Worm (Caenorhabditis elegans) whole organism, early embryonic: ENCODE measurements around the gene nhr-142.

Experiments used
- B0310.2 ChIP-seq: sonication (generic microtip); optimal IDR thresholded peaks from 2 replicates; lab custom pipeline; 2016; ENCODE audit warnings: mild to moderate bottlenecking, missing genetic modification characterization, missing compliant biosample characterization
- F13C5.2 ChIP-seq: sonication (generic microtip); optimal IDR thresholded peaks from 2 replicates; lab custom pipeline; 2017; ENCODE audit warnings: mild to moderate bottlenecking, missing genetic modification characterization, inconsistent platforms, missing compliant biosample characterization
- aly-1 ChIP-seq: sonication (generic microtip); optimal IDR thresholded peaks from 2 replicates; lab custom pipeline; 2016; ENCODE audit warnings: missing genetic modification characterization, missing compliant biosample characterization
- ama-1 ChIP-seq: fragments of 150-350 bp; optimal IDR thresholded peaks from 2 replicates; lab custom pipeline; 2014
- ceh-13 ChIP-seq: fragments of 200-800 bp; sonication (Bioruptor generic); optimal IDR thresholded peaks from 2 replicates; lab custom pipeline; 2018; ENCODE audit warnings: mild to moderate bottlenecking, missing genetic modification characterization, missing compliant biosample characterization
- ceh-36 ChIP-seq: sonication (generic microtip); optimal IDR thresholded peaks from 2 replicates; lab custom pipeline; 2016; ENCODE audit warnings: missing genetic modification characterization, inconsistent platforms, missing compliant biosample characterization
- ets-7 ChIP-seq: sonication (generic microtip); optimal IDR thresholded peaks from 2 replicates; lab custom pipeline; 2016; ENCODE audit warnings: missing genotype, missing genetic modification characterization, missing compliant biosample characterization
- flt-1 ChIP-seq: fragments of 200-800 bp; sonication (Bioruptor generic); IDR thresholded peaks from 2 replicates; pipeline ENCODE4 v1.3.6; 2022; ENCODE audit warnings: missing genetic modification characterization, missing compliant biosample characterization
- hmbx-1 ChIP-seq: sonication (generic microtip); optimal IDR thresholded peaks from 2 replicates; lab custom pipeline; 2016; ENCODE audit warnings: mild to moderate bottlenecking, missing genetic modification characterization, missing compliant biosample characterization
- hmg-4 ChIP-seq: fragments of 200-800 bp; sonication (Bioruptor generic); optimal IDR thresholded peaks from 2 replicates; lab custom pipeline; 2018; ENCODE audit warnings: mild to moderate bottlenecking, missing genetic modification characterization, missing compliant biosample characterization
- hnd-1 ChIP-seq: sonication (generic microtip); optimal IDR thresholded peaks from 2 replicates; lab custom pipeline; 2016; ENCODE audit warnings: missing genetic modification characterization, missing compliant biosample characterization
- pes-1 ChIP-seq: fragments of 200-800 bp; sonication (Bioruptor generic); IDR thresholded peaks from 2 replicates; pipeline ENCODE4 v1.3.6; 2022; ENCODE audit warnings: missing genetic modification reagents, missing genetic modification characterization, missing compliant biosample characterization
- scrt-1 ChIP-seq: fragments of 200-800 bp; sonication (Bioruptor generic); IDR thresholded peaks from 2 replicates; pipeline ENCODE4 v1.3.6; 2022; ENCODE audit warnings: missing genetic modification characterization, missing compliant biosample characterization
- sea-1 ChIP-seq: fragments of 200-800 bp; sonication (Bioruptor generic); conservative IDR thresholded peaks from 2 replicates; pipeline ENCODE4 v1.3.6; 2022; ENCODE audit warnings: missing genetic modification characterization, missing compliant biosample characterization
- tbx-11 ChIP-seq: fragments of 200-800 bp; sonication (Bioruptor generic); IDR thresholded peaks from 2 replicates; pipeline ENCODE4 v1.3.6; 2022; ENCODE audit warnings: missing genetic modification characterization, missing compliant biosample characterization
- tbx-37 ChIP-seq: fragments of 200-800 bp; sonication (Bioruptor generic); conservative IDR thresholded peaks from 2 replicates; pipeline ENCODE4 v1.3.6; 2022; ENCODE audit warnings: missing genetic modification reagents, missing genetic modification characterization, missing compliant biosample characterization
- tra-4 ChIP-seq: sonication (generic microtip); optimal IDR thresholded peaks from 2 replicates; lab custom pipeline; 2017; ENCODE audit warnings: missing genetic modification characterization, missing compliant biosample characterization

nhr-142 gene

DNA sequence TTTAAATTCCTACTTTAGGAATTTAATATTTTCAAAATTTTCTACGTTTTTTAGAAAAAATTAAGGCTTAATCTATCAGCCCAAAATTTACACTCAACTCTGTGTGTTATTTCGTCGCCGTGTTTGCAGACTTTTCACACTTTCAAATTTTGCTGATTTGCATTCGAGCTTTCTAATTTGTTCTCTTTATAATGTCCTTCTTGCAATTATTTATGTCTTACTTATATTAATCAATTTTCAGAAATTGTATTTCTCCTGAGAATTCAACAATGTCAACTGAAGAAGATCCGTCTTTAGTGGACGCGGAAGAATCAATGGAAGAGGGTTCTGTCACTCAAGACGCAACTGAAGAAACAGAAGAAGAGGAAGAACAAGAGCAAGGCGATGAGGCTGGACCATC is 36.2 kb upstream of the nhr-142 start, which contains the start of gene let-418:
Gene let-418 (plus strand): TSS at position 242 of the 400 bp plus-strand sequence.
- TF ChIP-seq sea-1, result no peak
- no peak for TF ChIP-seq ceh-13 (GFP tag; lab: Kevin White, UChicago)
- TF ChIP-seq ama-1 (lab: Kevin White, UChicago), result no peak
- TF ChIP-seq pes-1 (GFP tag; lab: Robert Waterston, UW), result no peak
- TF ChIP-seq scrt-1, result no peak
- TF ChIP-seq aly-1 (tag; lab: Kevin White, UChicago), result no peak
- no peak for TF ChIP-seq flt-1 (GFP tag; lab: Robert Waterston, UW)
- TF ChIP-seq ets-7 (tag; lab: Kevin White, UChicago), result no peak
- no peak for TF ChIP-seq B0310.2 (tag; lab: Kevin White, UChicago)
- no peak for TF ChIP-seq F13C5.2
- TF ChIP-seq hnd-1 (tag; lab: Kevin White, UChicago), result no peak
- no peak for TF ChIP-seq tra-4 (tag; lab: Kevin White, UChicago)
- TF ChIP-seq tbx-11 (GFP tag; lab: Robert Waterston, UW), result no peak
- TF ChIP-seq hmbx-1, result no peak
- TF ChIP-seq ceh-36 (tag; lab: Kevin White, UChicago), result no peak

- TF ChIP-seq hmbx-1 (no peak), pes-1 (GFP tag; lab: Robert Waterston, UW) (no peak), tbx-37 (GFP tag; lab: Robert Waterston, UW) (no peak)
Observed at ce11 chrV:5825478-5825877, 35.1 kb upstream of the nhr-142 start.

ce11 chrV:5822968-5823367 is 32.6 kb upstream of the nhr-142 start:
- TF ChIP-seq flt-1 (GFP tag; lab: Robert Waterston, UW) (no peak), ceh-36 (tag; lab: Kevin White, UChicago) (no peak), hmbx-1 (no peak), B0310.2 (tag; lab: Kevin White, UChicago) (no peak), F13C5.2 (no peak), tra-4 (tag; lab: Kevin White, UChicago) (no peak), aly-1 (tag; lab: Kevin White, UChicago) (no peak), scrt-1 (no peak), sea-1 (no peak), hnd-1 (tag; lab: Kevin White, UChicago) (no peak), ama-1 (lab: Kevin White, UChicago) (no peak), ceh-13 (GFP tag; lab: Kevin White, UChicago) (no peak), hmg-4 (GFP tag; lab: Kevin White, UChicago) (no peak), tbx-11 (GFP tag; lab: Robert Waterston, UW) (no peak), tbx-37 (GFP tag; lab: Robert Waterston, UW) (no peak), pes-1 (GFP tag; lab: Robert Waterston, UW) (no peak)

ce11 chrV:5821451-5822143 is 31.2 kb upstream of the nhr-142 start:
- TF ChIP-seq hnd-1 (tag; lab: Kevin White, UChicago) (no peak), hmg-4 (GFP tag; lab: Kevin White, UChicago) (no peak), ama-1 (lab: Kevin White, UChicago) (no peak), hmbx-1 (no peak), B0310.2 (tag; lab: Kevin White, UChicago) (no peak), tbx-11 (GFP tag; lab: Robert Waterston, UW) (no peak), tra-4 (tag; lab: Kevin White, UChicago) (no peak), aly-1 (tag; lab: Kevin White, UChicago) (no peak), sea-1 (no peak), scrt-1 (no peak), ets-7 (tag; lab: Kevin White, UChicago) (no peak), pes-1 (GFP tag; lab: Robert Waterston, UW) (no peak), ceh-36 (tag; lab: Kevin White, UChicago) (no peak), tbx-37 (GFP tag; lab: Robert Waterston, UW) (no peak)

ce11 chrV:5820401-5820800 is 30.0 kb upstream of the nhr-142 start:
- no peak for TF ChIP-seq F13C5.2

DNA sequence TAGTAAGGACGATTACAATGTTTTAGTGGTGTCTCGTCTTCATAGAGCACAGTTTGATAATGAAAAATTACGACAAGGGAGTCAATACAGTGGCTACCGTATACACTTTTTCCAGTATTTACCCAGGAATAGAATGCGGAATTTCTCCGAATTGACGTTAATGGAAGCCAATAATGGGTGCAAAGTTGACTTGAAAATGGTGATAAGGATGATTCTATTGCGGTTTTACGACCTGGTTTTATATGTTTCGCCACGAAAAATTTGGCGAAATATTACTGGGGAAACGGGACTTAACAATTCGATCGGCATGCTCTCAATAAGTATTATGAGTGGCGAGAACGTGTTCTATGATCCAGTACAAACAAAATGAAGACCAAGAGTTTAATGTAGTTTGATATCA is 29.6 kb upstream of the nhr-142 start:
- no peak for TF ChIP-seq F13C5.2
- TF ChIP-seq scrt-1, result no peak
- no peak for TF ChIP-seq ceh-13 (GFP tag; lab: Kevin White, UChicago)
- TF ChIP-seq ceh-36 (tag; lab: Kevin White, UChicago), result no peak
- no peak for TF ChIP-seq tbx-37 (GFP tag; lab: Robert Waterston, UW)
- no peak for TF ChIP-seq tra-4 (tag; lab: Kevin White, UChicago)

DNA sequence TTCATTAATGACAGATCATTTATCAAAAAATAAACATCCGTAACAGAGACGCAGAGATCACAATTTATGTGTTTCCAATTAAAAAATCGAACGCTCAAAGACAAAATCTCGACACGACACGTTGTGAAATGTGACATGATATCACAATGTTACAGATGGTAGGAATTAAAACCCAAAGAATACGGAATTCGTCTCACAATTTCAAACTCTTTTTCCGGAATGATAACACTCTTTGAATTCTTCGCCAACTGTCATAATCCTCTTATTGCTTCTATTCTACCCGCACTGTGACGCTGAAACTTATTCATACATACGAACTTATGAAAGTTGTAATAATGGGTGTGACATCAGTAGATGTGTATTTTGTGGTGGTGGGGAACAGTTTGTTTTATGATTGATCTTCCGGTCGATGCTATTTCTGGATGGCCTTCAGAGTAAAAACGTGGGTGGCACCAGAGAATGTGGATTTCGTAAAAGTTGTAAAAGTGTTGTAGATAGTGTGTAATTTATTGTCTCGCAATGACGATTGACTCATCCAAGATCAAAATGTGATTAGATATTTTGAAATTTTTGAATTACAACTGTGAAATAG is 26.2 kb upstream of the nhr-142 start:
- no peak for TF ChIP-seq pes-1 (GFP tag; lab: Robert Waterston, UW)
- no peak for TF ChIP-seq hmbx-1
- TF ChIP-seq ama-1 (lab: Kevin White, UChicago), result no peak
- no peak for TF ChIP-seq hmg-4 (GFP tag; lab: Kevin White, UChicago)
- no peak for TF ChIP-seq flt-1 (GFP tag; lab: Robert Waterston, UW)
- no peak for TF ChIP-seq ceh-36 (tag; lab: Kevin White, UChicago)
- no peak for TF ChIP-seq ets-7 (tag; lab: Kevin White, UChicago)
- TF ChIP-seq tbx-11 (GFP tag; lab: Robert Waterston, UW), result no peak
- no peak for TF ChIP-seq B0310.2 (tag; lab: Kevin White, UChicago)
- no peak for TF ChIP-seq ceh-13 (GFP tag; lab: Kevin White, UChicago)
- no peak for TF ChIP-seq aly-1 (tag; lab: Kevin White, UChicago)
- no peak for TF ChIP-seq sea-1
- no peak for TF ChIP-seq F13C5.2
- TF ChIP-seq tbx-37 (GFP tag; lab: Robert Waterston, UW), result no peak
- no peak for TF ChIP-seq tra-4 (tag; lab: Kevin White, UChicago)
